Fruit fly (Drosophila melanogaster) Kc167 (cell line): ENCODE results near the gene bb8.

Experiments
- Myc ChIP-seq: fragments of >200 bp; optimal IDR thresholded peaks from 2 replicates; lab custom pipeline; 2017; ENCODE audit warnings: missing external identifiers
- Sin3A ChIP-seq: fragments of >200 bp; optimal IDR thresholded peaks from 2 replicates; lab custom pipeline; 2018; ENCODE audit warnings: missing external identifiers
- h ChIP-seq: fragments of >200 bp; optimal IDR thresholded peaks from 3 replicates; lab custom pipeline; 2018; ENCODE audit warnings: missing external identifiers
- insv ChIP-seq: fragments of >200 bp; optimal IDR thresholded peaks from 3 replicates; lab custom pipeline; 2018; ENCODE audit warnings: missing external identifiers
- psq ChIP-seq: fragments of >200 bp; optimal IDR thresholded peaks from 2 replicates; lab custom pipeline; 2017; ENCODE audit warnings: missing external identifiers
- ttk ChIP-seq: sonication (Bioruptor generic); optimal IDR thresholded peaks from 2 replicates; lab custom pipeline; 2017; ENCODE audit warnings: missing external identifiers

- TF ChIP-seq h (lab: Kevin White, UChicago) = no peak
- no peak for TF ChIP-seq Myc (lab: Kevin White, UChicago)
- TF ChIP-seq psq (lab: Kevin White, UChicago) = no peak
- no peak for TF ChIP-seq ttk
- no peak for TF ChIP-seq insv
- no peak for TF ChIP-seq Sin3A (lab: Kevin White, UChicago)
These were observed 36.3 kb upstream of the bb8 start for dm6 chr3R:23326292-23326691.
